Worm (Caenorhabditis elegans): ENCODE results near the gene F10E7.1.

DNA sequence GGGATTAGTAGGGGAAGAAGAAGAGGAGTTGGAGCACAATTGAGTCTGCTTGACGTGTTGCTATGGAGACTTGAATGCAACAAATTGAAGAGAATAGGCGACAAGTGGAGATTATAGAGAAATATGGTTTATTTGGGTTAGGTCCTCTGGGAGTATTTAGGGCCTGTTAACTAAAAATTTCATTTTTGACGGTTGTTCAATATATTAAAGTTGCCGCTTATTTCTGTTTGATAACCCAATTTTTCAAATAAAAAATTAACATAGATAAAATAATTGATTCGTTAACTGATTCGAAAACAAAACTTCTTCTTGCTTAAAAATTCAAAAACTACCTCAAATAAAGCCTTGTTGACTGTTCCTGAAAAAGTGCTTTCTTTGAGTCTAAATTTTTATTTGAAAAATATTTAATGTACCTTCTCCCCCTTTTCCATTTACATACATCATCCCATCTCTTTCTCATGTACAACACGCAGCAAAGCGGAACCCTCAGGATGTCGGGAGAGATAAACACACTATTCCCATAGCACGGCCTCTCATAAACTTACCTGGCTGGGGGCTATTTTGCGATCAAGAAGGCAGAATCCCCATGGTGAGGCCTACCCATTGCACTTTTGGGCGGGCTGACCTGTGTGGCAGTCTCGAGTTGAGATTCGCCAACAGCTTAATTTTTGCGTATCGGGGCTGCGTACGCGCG lies 44.9 kb downstream of the F10E7.1 start, which contains the start of gene dyf-13:
- TF ChIP-seq zag-1 (tag; optimal IDR thresholded peaks at IDR 0.05) (no peak), unc-62 (GFP tag; optimal IDR thresholded peaks at IDR 0.05) (no peak), fos-1 (tag; optimal IDR thresholded peaks at IDR 0.05) (no peak), lin-39 (tag; optimal IDR thresholded peaks at IDR 0.05) (no peak), elt-3 (tag; optimal IDR thresholded peaks at IDR 0.05) (no peak)
